Fruit fly (Drosophila melanogaster) Kc167 (cell line): ENCODE measurements around the gene CG6125.

Source experiments
- h ChIP-seq: fragments of >200 bp; optimal IDR thresholded peaks from 3 replicates; lab custom pipeline; 2018; ENCODE audit warnings: missing external identifiers
- psq ChIP-seq: fragments of >200 bp; optimal IDR thresholded peaks from 2 replicates; lab custom pipeline; 2017; ENCODE audit warnings: missing external identifiers

DNA sequence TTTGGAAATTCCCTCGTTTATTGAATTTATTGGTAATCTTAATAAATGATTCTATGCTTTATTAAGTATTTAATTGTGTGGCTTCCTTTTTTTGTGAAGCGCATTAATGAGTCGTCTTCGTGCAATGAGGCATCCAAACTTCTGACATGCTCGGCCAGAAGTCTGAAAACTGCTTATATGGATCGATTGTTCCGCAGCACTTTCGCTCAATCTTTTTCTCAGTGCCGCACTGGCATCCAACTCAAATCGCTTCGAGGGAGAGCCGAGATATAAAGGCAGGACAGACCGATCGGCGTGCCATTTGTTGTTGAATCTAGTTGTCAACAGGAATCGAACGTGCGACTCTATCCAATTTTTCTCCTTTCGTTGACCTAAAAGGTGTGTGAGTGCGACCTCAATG lies 32.8 kb upstream of the CG6125 start, which contains the start of gene Act88F:
- TF ChIP-seq psq (lab: Kevin White, UChicago) (no peak), h (lab: Kevin White, UChicago) (no peak)
